Fruit fly (Drosophila melanogaster): ENCODE measurements around the gene Ras64B.

The Ras64B gene

dm6 chr3L:4138804-4139521 is at the start of gene Ras64B, which contains the start of gene Rop:
TSS of gene Ras64B (plus strand) at chr3L:4139076.
TSS of gene Rop (minus strand) at chr3L:4138996.
- TF ChIP-seq insv (GFP tag; optimal IDR thresholded peaks at IDR 0.05) (peak in 1 of 2 experiments; percentile 33), hkb (optimal IDR thresholded peaks at IDR 0.05) (no peak), hkb (GFP tag; IDR thresholded peaks at IDR 0.05) (no peak), zen (tag; optimal IDR thresholded peaks at IDR 0.05) (no peak), CG3163 (GFP tag; optimal IDR thresholded peaks at IDR 0.05) (peak; percentile 46), Abd-B (GFP tag; optimal IDR thresholded peaks at IDR 0.05) (peak; percentile 51), scrt (GFP tag; optimal IDR thresholded peaks at IDR 0.05) (peak; percentile 67), sob (GFP tag; IDR thresholded peaks at IDR 0.05) (no peak; the same call in none of the 2 replicates), CG12219 (GFP tag; optimal IDR thresholded peaks at IDR 0.05) (no peak), B-H2 (GFP tag; optimal IDR thresholded peaks at IDR 0.05) (no peak), Kr (GFP tag; optimal IDR thresholded peaks at IDR 0.05) (no peak), Trl (optimal IDR thresholded peaks at IDR 0.05) (no peak), Trl (GFP tag; optimal IDR thresholded peaks at IDR 0.05) (peak; percentile 10), ham (GFP tag; IDR thresholded peaks at IDR 0.05) (no peak), slou (GFP tag; optimal IDR thresholded peaks at IDR 0.05) (no peak), CG4617 (GFP tag; optimal IDR thresholded peaks at IDR 0.05; ENCODE audit: borderline replicate concordance) (peak; percentile 99), CG1602 (GFP tag; optimal IDR thresholded peaks at IDR 0.05) (no peak), CG17802 (tag; optimal IDR thresholded peaks at IDR 0.05) (no peak), CG12236 (GFP tag; optimal IDR thresholded peaks at IDR 0.05) (no peak), HLHmδ (GFP tag; optimal IDR thresholded peaks at IDR 0.05) (no peak), pros (GFP tag; optimal IDR thresholded peaks at IDR 0.05) (no peak), CG12391 (tag; optimal IDR thresholded peaks at IDR 0.05) (peak; percentile 52), CG30403 (GFP tag; optimal IDR thresholded peaks at IDR 0.05) (peak; percentile 38), crp (GFP tag; optimal IDR thresholded peaks at IDR 0.05) (peak in 1 of 2 experiments; percentile 25), disco-r (GFP tag; optimal IDR thresholded peaks at IDR 0.05) (no peak), Nf-YB (GFP tag; optimal IDR thresholded peaks at IDR 0.05) (peak; percentile 35), Xbp1 (GFP tag; optimal IDR thresholded peaks at IDR 0.05) (peak; percentile 17), Myb (GFP tag; optimal IDR thresholded peaks at IDR 0.05) (peak; percentile 62), mam (GFP tag; optimal IDR thresholded peaks at IDR 0.05) (no peak), Mrtf (GFP tag; IDR thresholded peaks at IDR 0.05) (no peak), cad (GFP tag; optimal IDR thresholded peaks at IDR 0.05) (no peak), abd-A (tag; optimal IDR thresholded peaks at IDR 0.05) (no peak), CG15601 (tag; optimal IDR thresholded peaks at IDR 0.05) (peak; percentile 42), CG10274 (GFP tag; optimal IDR thresholded peaks at IDR 0.05) (no peak), h (optimal IDR thresholded peaks at IDR 0.05) (no peak), dm (GFP tag; optimal IDR thresholded peaks at IDR 0.05) (peak; percentile 50), Rfx (GFP tag; IDR thresholded peaks at IDR 0.05) (no peak), BEAF-32 (GFP tag; optimal IDR thresholded peaks at IDR 0.05) (peak; percentile 98), CG9727 (GFP tag; optimal IDR thresholded peaks at IDR 0.05) (peak; percentile 20), CG5245 (GFP tag; optimal IDR thresholded peaks at IDR 0.05) (no peak), Ssrp (tag; optimal IDR thresholded peaks at IDR 0.05) (no peak), bigmax (GFP tag; optimal IDR thresholded peaks at IDR 0.05) (no peak), CG18599 (GFP tag; optimal IDR thresholded peaks at IDR 0.05) (no peak), CG7271 (tag; optimal IDR thresholded peaks at IDR 0.05) (peak; percentile 1), CG6765 (GFP tag; optimal IDR thresholded peaks at IDR 0.05) (no peak), ind (GFP tag; optimal IDR thresholded peaks at IDR 0.05) (no peak), CG4820 (GFP tag; optimal IDR thresholded peaks at IDR 0.05) (no peak), kay (GFP tag; optimal IDR thresholded peaks at IDR 0.05) (peak; percentile 86), Dip2 (GFP tag; IDR thresholded peaks at IDR 0.05) (no peak), btn (GFP tag; optimal IDR thresholded peaks at IDR 0.05) (no peak), H2.0 (GFP tag; IDR thresholded peaks at IDR 0.05) (no peak)

All from whole organism, embryonic.